Worm (Caenorhabditis elegans): ENCODE results near the gene T16G1.5.
A peak's percentile ranks its signal among the peaks of the same experiment; 100 is the strongest.

T16G1.5 gene

DNA sequence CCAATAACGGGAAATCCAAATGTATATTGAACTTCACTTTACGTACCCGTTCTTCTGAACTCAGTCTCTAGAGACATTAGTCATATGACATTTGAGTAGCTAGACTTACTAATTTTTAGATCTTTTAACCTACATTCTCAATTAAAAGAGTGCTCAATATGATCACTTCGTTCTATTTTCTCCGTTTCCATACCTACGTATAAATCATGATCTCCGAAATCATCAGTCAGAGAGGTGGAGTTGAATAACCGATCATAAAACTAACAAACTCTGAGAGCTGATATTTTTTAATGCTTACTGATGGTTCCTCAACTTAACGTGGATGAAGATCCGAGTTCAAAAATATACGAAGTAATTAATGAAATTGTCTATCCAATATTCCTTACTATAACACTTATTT lies 24.7 kb upstream of the T16G1.5 start, which contains the start of gene srd-35:
srd-35 (plus strand) TSS at position 301 of the 400 bp plus-strand sequence.
- TF ChIP-seq flt-1 (GFP tag; IDR thresholded peaks at IDR 0.05) (no peak), hmg-4 (GFP tag; optimal IDR thresholded peaks at IDR 0.05) (no peak), ceh-36 (tag; optimal IDR thresholded peaks at IDR 0.05) (no peak), hnd-1 (tag; optimal IDR thresholded peaks at IDR 0.05) (no peak)

DNA sequence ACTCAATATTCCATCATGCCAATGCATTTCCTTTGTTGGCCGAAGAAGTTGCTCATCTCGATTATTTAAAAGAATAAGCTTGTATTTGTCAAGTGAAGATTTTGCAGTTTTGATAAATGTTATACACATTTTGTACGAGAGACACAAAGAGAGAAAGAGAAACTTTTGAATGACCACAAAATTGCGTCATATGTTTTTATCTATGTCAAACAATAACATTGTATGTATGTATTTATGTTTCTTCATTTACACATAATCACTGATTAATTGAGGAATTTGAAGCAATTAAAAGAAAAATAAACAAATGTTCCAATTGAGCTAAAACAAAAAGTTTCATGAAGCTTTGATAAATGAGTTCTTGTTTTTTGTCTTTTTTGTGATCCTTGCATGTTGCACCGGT lies 23.8 kb upstream of the T16G1.5 start, which contains the start of gene hrg-9:
hrg-9 (minus strand) TSS at position 152 of the 400 bp plus-strand sequence.
- TF ChIP-seq pes-1 (GFP tag; IDR thresholded peaks at IDR 0.05) (no peak), tra-4 (tag; optimal IDR thresholded peaks at IDR 0.05) (no peak), tbx-11 (GFP tag; IDR thresholded peaks at IDR 0.05) (no peak), scrt-1 (GFP tag; IDR thresholded peaks at IDR 0.05) (no peak), ama-1 (optimal IDR thresholded peaks at IDR 0.05) (no peak), ceh-13 (GFP tag; optimal IDR thresholded peaks at IDR 0.05) (no peak), tbx-37 (GFP tag; conservative IDR thresholded peaks at IDR 0.05) (no peak), sea-1 (GFP tag; conservative IDR thresholded peaks at IDR 0.05) (no peak), F13C5.2 (tag; optimal IDR thresholded peaks at IDR 0.05) (no peak), flt-1 (GFP tag; IDR thresholded peaks at IDR 0.05) (no peak), B0310.2 (tag; optimal IDR thresholded peaks at IDR 0.05) (no peak), hmbx-1 (tag; optimal IDR thresholded peaks at IDR 0.05) (no peak)

DNA sequence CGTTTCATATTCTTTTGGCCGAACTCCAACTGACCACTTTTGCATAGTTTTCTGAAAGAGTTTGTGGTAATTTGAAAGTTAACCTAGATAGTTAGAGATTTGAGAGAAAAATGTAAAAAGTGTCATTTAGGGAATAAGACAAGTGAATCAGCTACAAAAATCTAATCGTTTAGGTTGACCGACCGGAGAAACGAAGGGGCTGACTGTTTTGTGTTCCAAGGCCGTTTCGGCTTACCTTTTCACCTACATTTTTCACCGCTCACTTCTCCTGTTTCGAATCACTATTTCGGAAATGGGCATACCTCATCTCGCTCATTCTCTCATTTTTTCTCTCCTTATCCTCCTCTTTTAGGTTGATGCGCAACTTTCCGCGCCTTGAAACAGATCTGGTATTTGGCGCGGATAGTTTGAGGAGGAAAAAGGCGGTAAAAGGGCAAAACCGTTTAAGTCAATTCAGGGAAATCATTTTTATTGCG lies 21.8 kb upstream of the T16G1.5 start, which contains the start of gene mpst-7:
mpst-7 (minus strand) TSS at position 51 of the 476 bp plus-strand sequence.
- no peak for TF ChIP-seq hnd-1 (tag; optimal IDR thresholded peaks at IDR 0.05)
- TF ChIP-seq tbx-37 (GFP tag; conservative IDR thresholded peaks at IDR 0.05), result no peak
- TF ChIP-seq ceh-36 (tag; optimal IDR thresholded peaks at IDR 0.05), result no peak
- TF ChIP-seq ama-1 (optimal IDR thresholded peaks at IDR 0.05), result no peak

DNA sequence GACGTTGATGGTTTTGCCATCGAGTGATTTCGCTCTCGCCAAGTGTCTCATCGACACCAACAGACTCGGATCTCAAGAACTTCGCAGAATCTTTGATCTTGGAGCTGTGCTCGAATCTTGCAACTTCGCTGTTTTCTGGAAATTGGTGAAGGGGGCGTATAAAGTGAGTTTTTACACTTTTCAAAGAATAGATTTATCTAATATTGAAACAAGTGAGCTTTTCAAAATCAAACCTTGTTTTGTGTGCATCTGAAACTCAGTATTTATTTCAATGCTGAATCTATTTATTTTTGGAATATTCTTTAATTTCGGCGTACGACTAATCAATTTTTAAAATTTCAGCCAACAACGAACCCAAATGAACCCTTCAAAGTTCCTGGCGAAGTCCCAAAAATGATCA lies 14.9 kb upstream of the T16G1.5 start:
- no peak for TF ChIP-seq tbx-11 (GFP tag; IDR thresholded peaks at IDR 0.05)
- no peak for TF ChIP-seq ets-7 (tag; optimal IDR thresholded peaks at IDR 0.05)
- no peak for TF ChIP-seq hnd-1 (tag; optimal IDR thresholded peaks at IDR 0.05)
- no peak for TF ChIP-seq hmg-4 (GFP tag; optimal IDR thresholded peaks at IDR 0.05)
- no peak for TF ChIP-seq ceh-13 (GFP tag; optimal IDR thresholded peaks at IDR 0.05)

DNA sequence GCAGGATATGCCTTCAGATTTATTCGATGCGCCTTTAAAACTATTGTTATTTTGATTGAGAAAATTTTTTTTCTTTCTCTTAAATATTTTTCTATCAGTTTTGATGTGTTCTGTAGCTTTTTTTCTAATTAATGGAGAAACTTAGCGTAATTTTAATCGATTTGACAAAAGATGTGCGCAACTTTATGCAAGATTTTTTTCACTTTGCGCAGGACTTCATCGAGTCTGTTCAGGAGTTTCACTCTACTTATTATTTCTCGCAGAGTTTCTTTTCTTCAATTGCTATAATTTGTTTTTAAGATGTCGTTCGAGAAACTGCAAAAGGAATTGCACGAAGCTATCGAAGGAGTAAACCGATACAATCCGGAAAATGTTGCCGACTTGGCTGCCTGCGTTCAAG lies 14.3 kb upstream of the T16G1.5 start, which contains the start of gene eif-3.K:
eif-3.K (plus strand) TSS at position 301 of the 400 bp plus-strand sequence.
- TF ChIP-seq tra-4 (tag; optimal IDR thresholded peaks at IDR 0.05), result no peak
- TF ChIP-seq scrt-1 (GFP tag; IDR thresholded peaks at IDR 0.05), result no peak
- TF ChIP-seq pes-1 (GFP tag; IDR thresholded peaks at IDR 0.05), result no peak
- TF ChIP-seq hnd-1 (tag; optimal IDR thresholded peaks at IDR 0.05), result no peak

DNA sequence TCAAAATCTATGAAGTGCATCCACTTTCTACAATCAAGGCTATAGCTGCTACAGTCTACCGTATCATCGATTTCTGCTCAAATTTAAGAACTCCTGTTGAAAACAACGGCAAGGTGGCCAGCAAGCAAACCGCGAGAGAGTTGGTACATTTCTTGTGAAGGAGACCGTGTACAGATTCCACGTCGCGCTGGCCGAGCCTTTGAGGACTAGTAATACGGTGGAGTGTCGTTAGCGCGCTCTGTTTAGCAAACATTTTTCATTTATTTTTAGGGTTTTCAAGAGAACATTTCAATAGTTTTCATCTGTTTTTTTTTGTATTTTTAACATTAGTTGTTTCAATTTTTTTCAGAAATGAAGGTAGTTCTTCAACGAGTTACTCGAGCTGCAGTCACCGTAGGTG lies 12.9 kb upstream of the T16G1.5 start, which contains the start of gene pqn-68:
pqn-68 (plus strand) TSS at position 350 of the 400 bp plus-strand sequence.
- no peak for TF ChIP-seq pes-1 (GFP tag; IDR thresholded peaks at IDR 0.05)
- no peak for TF ChIP-seq F13C5.2 (tag; optimal IDR thresholded peaks at IDR 0.05)
- TF ChIP-seq hmg-4 (GFP tag; optimal IDR thresholded peaks at IDR 0.05), result no peak
- TF ChIP-seq flt-1 (GFP tag; IDR thresholded peaks at IDR 0.05), result no peak
- TF ChIP-seq sea-1 (GFP tag; conservative IDR thresholded peaks at IDR 0.05), result no peak
- no peak for TF ChIP-seq ceh-36 (tag; optimal IDR thresholded peaks at IDR 0.05)
- TF ChIP-seq hmbx-1 (tag; optimal IDR thresholded peaks at IDR 0.05), result no peak
- TF ChIP-seq ets-7 (tag; optimal IDR thresholded peaks at IDR 0.05), result no peak
- TF ChIP-seq ceh-13 (GFP tag; optimal IDR thresholded peaks at IDR 0.05), result no peak
- TF ChIP-seq aly-1 (tag; optimal IDR thresholded peaks at IDR 0.05), result no peak
- TF ChIP-seq tra-4 (tag; optimal IDR thresholded peaks at IDR 0.05), result no peak
- no peak for TF ChIP-seq tbx-11 (GFP tag; IDR thresholded peaks at IDR 0.05)
- no peak for TF ChIP-seq B0310.2 (tag; optimal IDR thresholded peaks at IDR 0.05)
- no peak for TF ChIP-seq hnd-1 (tag; optimal IDR thresholded peaks at IDR 0.05)

DNA sequence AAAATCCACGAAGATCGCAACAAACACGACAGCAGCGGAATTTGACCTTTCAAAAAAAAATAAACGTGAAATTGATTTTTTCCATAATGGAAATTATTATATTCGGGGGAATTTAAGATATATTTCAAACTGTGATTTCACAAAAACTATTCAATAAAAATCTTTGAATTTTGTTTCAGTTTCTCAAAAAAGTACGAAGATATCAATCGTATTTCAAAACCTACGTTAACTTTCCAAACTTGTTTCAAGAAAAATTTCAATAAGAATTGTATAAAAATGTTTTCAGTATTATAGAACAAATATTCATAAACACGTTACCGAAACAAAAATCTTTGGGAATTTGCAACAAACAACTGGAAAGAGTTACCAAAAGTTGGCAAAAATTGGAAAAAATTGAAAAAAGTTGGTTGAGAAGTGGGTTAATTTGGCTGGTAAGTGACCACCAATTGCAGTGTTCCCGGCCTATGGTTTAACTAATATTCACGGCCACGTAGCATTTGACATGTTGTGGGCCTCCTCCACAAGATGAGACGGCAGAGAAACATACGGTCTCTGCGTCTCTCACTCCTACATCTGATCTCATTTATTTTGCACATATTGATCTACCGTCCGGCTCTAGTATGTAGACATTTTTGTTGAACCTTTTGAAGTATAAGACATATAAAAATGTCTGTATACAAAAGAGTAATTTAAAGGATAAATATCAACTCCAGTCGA lies 11.6 kb upstream of the T16G1.5 start, which contains the start of the genes T16G1.9 and T16G1.18:
T16G1.9 (minus strand) TSS at position 51 of the 717 bp plus-strand sequence.
T16G1.18 (plus strand) TSS at position 493 of the 717 bp plus-strand sequence.
- TF ChIP-seq ama-1 (optimal IDR thresholded peaks at IDR 0.05), result no peak
- peak; percentile 56 for TF ChIP-seq F13C5.2 (tag; optimal IDR thresholded peaks at IDR 0.05)
- TF ChIP-seq aly-1 (tag; optimal IDR thresholded peaks at IDR 0.05), result no peak
- no peak for TF ChIP-seq pes-1 (GFP tag; IDR thresholded peaks at IDR 0.05)
- no peak for TF ChIP-seq ceh-36 (tag; optimal IDR thresholded peaks at IDR 0.05)
- no peak for TF ChIP-seq tbx-11 (GFP tag; IDR thresholded peaks at IDR 0.05)
- no peak for TF ChIP-seq ceh-13 (GFP tag; optimal IDR thresholded peaks at IDR 0.05)

DNA sequence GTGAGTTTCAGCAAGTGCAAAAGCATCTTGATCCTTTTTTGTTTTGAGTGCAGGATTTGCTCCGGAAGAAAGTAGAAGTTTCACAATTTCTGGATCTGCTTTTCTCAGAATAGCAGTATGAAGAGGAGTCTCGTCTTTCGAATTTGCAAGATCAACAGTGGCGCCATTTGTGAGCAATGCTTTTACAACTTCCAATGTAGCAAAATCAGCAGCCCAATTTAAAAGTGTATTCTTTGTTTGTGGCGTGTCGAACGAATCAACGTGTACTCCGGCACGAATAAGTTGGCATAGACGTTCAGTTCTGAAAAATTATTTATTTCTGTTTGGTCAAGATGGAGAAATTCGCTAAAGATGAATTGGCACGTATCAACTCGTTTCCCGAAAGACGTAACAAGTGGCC lies 10.3 kb upstream of the T16G1.5 start, which contains the start of gene T16G1.13:
T16G1.13 (plus strand) TSS at position 301 of the 400 bp plus-strand sequence.
- no peak for TF ChIP-seq hnd-1 (tag; optimal IDR thresholded peaks at IDR 0.05)
- TF ChIP-seq flt-1 (GFP tag; IDR thresholded peaks at IDR 0.05), result no peak
- TF ChIP-seq tbx-37 (GFP tag; conservative IDR thresholded peaks at IDR 0.05), result no peak
- no peak for TF ChIP-seq hmg-4 (GFP tag; optimal IDR thresholded peaks at IDR 0.05)
- no peak for TF ChIP-seq tra-4 (tag; optimal IDR thresholded peaks at IDR 0.05)
